Fruit fly (Drosophila melanogaster) whole organism, wandering third instar larva: Measurements from ENCODE around the gene ND-51.

Experiments
- Abd-B ChIP-seq: fragments of >200 bp; optimal IDR thresholded peaks from 2 replicates; lab custom pipeline; 2017; ENCODE audit warnings: missing biosample characterization, missing genetic modification characterization
- CG32264 ChIP-seq: fragments of 200-800 bp; sonication (Bioruptor generic); optimal IDR thresholded peaks from 2 replicates; lab custom pipeline; 2016; ENCODE audit warnings: missing biosample characterization, missing genetic modification characterization
- CG9705 ChIP-seq: fragments of 200-800 bp; sonication (Bioruptor generic); optimal IDR thresholded peaks from 2 replicates; lab custom pipeline; 2018; ENCODE audit warnings: missing biosample characterization, mild to moderate bottlenecking, missing genetic modification characterization
- CrebA ChIP-seq: fragments of 200-800 bp; sonication (Bioruptor generic); optimal IDR thresholded peaks from 2 replicates; lab custom pipeline; 2016; ENCODE audit warnings: missing biosample characterization, mild to moderate bottlenecking, missing genetic modification characterization, borderline replicate concordance
- Dfd ChIP-seq: fragments of >200 bp; optimal IDR thresholded peaks from 2 replicates; lab custom pipeline; 2017; ENCODE audit warnings: missing biosample characterization, missing genetic modification characterization
- Dif ChIP-seq: fragments of 200-275, 200-300 bp; sonication (Bioruptor generic); optimal IDR thresholded peaks from 2 replicates; lab custom pipeline; 2018; ENCODE audit warnings: missing biosample characterization, missing genetic modification characterization; ENCODE audit not compliant: partially characterized antibody
- GATAd ChIP-seq: sonication (Bioruptor generic); optimal IDR thresholded peaks from 2 replicates; lab custom pipeline; 2016; ENCODE audit warnings: missing biosample characterization, missing genetic modification characterization
- HLH106 ChIP-seq: fragments of 200-800 bp; optimal IDR thresholded peaks from 3 replicates; lab custom pipeline; 2019; ENCODE audit warnings: missing biosample characterization, mild to moderate bottlenecking, missing genetic modification characterization, moderate library complexity
- Hnf4 ChIP-seq: fragments of 200-800 bp; sonication (Bioruptor generic); optimal IDR thresholded peaks from 2 replicates; lab custom pipeline; 2016; ENCODE audit warnings: missing biosample characterization, mild to moderate bottlenecking, missing genetic modification characterization
- Hr78 ChIP-seq: fragments of >200 bp; optimal IDR thresholded peaks from 2 replicates; lab custom pipeline; 2017; ENCODE audit warnings: missing biosample characterization, missing genetic modification characterization
- Hr83 ChIP-seq: fragments of 200-300 bp; sonication (Bioruptor generic); optimal IDR thresholded peaks from 2 replicates; lab custom pipeline; 2016; ENCODE audit warnings: missing biosample characterization, mild to moderate bottlenecking, missing genetic modification characterization, moderate library complexity; ENCODE audit not compliant: poor library complexity, severe bottlenecking
- Jra ChIP-seq: sonication (Bioruptor generic); optimal IDR thresholded peaks from 2 replicates; lab custom pipeline; 2016; ENCODE audit warnings: missing biosample characterization, missing genetic modification characterization
- Mio ChIP-seq: sonication (Bioruptor generic); optimal IDR thresholded peaks from 2 replicates; lab custom pipeline; 2016; ENCODE audit warnings: missing biosample characterization, missing genetic modification characterization
- Myc ChIP-seq: fragments of >200 bp; optimal IDR thresholded peaks from 2 replicates; lab custom pipeline; 2017
- N ChIP-seq: fragments of >200 bp; optimal IDR thresholded peaks from 2 replicates; lab custom pipeline; 2018; ENCODE audit warnings: missing biosample characterization, missing external identifiers, missing genetic modification characterization
- OdsH ChIP-seq: fragments of 200-800 bp; sonication (Bioruptor generic); optimal IDR thresholded peaks from 2 replicates; lab custom pipeline; 2016; ENCODE audit warnings: missing biosample characterization, mild to moderate bottlenecking, missing genetic modification characterization
- Rel ChIP-seq, 2 experiments: fragments of 200-800 bp; sonication (Bioruptor generic) in 1 of 2; optimal IDR thresholded peaks; 2 replicates in 1 of 2; 3 replicates in 1 of 2; lab custom pipeline; 2016 to 2019; ENCODE audit warnings: mild to moderate bottlenecking in 2 of 2, missing biosample characterization in 2 of 2, missing genetic modification characterization in 2 of 2, moderate library complexity in 1 of 2
- Sp1 ChIP-seq: fragments of 200-800 bp; sonication (Bioruptor generic); optimal IDR thresholded peaks from 3 replicates; lab custom pipeline; 2019; ENCODE audit warnings: missing biosample characterization, mild to moderate bottlenecking, missing genetic modification characterization, moderate library complexity
- Vsx2 ChIP-seq: fragments of 200-300, 225-300 bp; sonication (Bioruptor generic); optimal IDR thresholded peaks from 2 replicates; lab custom pipeline; 2018; ENCODE audit warnings: missing biosample characterization, missing genetic modification characterization; ENCODE audit not compliant: partially characterized antibody
- br ChIP-seq: fragments of 200-800 bp; sonication (Bioruptor generic); optimal IDR thresholded peaks from 2 replicates; lab custom pipeline; 2016; ENCODE audit warnings: missing biosample characterization, missing genetic modification characterization
- brk ChIP-seq: fragments of 200-800 bp; sonication (Bioruptor generic); optimal IDR thresholded peaks from 2 replicates; lab custom pipeline; 2016; ENCODE audit warnings: missing biosample characterization, mild to moderate bottlenecking, missing genetic modification characterization
- dl ChIP-seq, 2 experiments: fragments of 175-275, 200-275 bp in 1 of 2; fragments of 200-275 bp in 1 of 2; sonication (Bioruptor generic); optimal IDR thresholded peaks; lab custom pipeline; 2018; ENCODE audit warnings: mild to moderate bottlenecking in 2 of 2, missing biosample characterization in 2 of 2, missing genetic modification characterization in 2 of 2, moderate library complexity in 2 of 2; ENCODE audit not compliant: partially characterized antibody in 2 of 2, insufficient read depth in 1 of 2
- dmrt93B ChIP-seq: fragments of 200-800 bp; sonication (Bioruptor generic); optimal IDR thresholded peaks from 2 replicates; lab custom pipeline; 2018; ENCODE audit warnings: missing biosample characterization, mild to moderate bottlenecking, missing genetic modification characterization
- dsf ChIP-seq: sonication (Bioruptor generic); optimal IDR thresholded peaks from 2 replicates; lab custom pipeline; 2016; ENCODE audit warnings: missing biosample characterization, missing genetic modification characterization, borderline replicate concordance
- ey ChIP-seq: fragments of 200-800 bp; sonication (Bioruptor generic); optimal IDR thresholded peaks from 2 replicates; lab custom pipeline; 2016; ENCODE audit warnings: missing biosample characterization, missing genetic modification characterization
- foxo ChIP-seq, 2 experiments: fragments of 200-800 bp; sonication (Bioruptor generic); optimal IDR thresholded peaks; 2 replicates in 1 of 2; 3 replicates in 1 of 2; lab custom pipeline; 2016 to 2017; ENCODE audit warnings: missing biosample characterization in 2 of 2, missing genetic modification characterization in 2 of 2
- fru ChIP-seq: fragments of 200-800 bp; sonication (Bioruptor generic); optimal IDR thresholded peaks from 3 replicates; lab custom pipeline; 2016; ENCODE audit warnings: missing biosample characterization, mild to moderate bottlenecking, missing genetic modification characterization
- h ChIP-seq: fragments of 200-800 bp; sonication (Bioruptor generic); optimal IDR thresholded peaks from 3 replicates; lab custom pipeline; 2016; ENCODE audit warnings: missing biosample characterization, mild to moderate bottlenecking, missing genetic modification characterization
- jim ChIP-seq: fragments of 175-275, 200-325 bp; sonication (Bioruptor generic); optimal IDR thresholded peaks from 2 replicates; lab custom pipeline; 2016; ENCODE audit warnings: missing biosample characterization, mild to moderate bottlenecking, missing genetic modification characterization
- lola ChIP-seq: fragments of >200 bp; optimal IDR thresholded peaks from 2 replicates; lab custom pipeline; 2017; ENCODE audit warnings: missing biosample characterization, missing genetic modification characterization
- pan ChIP-seq: fragments of >200 bp; optimal IDR thresholded peaks from 2 replicates; lab custom pipeline; 2017
- psq ChIP-seq: fragments of 200-800 bp; sonication (Bioruptor generic); optimal IDR thresholded peaks from 3 replicates; lab custom pipeline; 2017; ENCODE audit warnings: missing biosample characterization, mild to moderate bottlenecking, missing genetic modification characterization, moderate library complexity
- rgr ChIP-seq: fragments of 200-800 bp; sonication (Bioruptor generic); optimal IDR thresholded peaks from 3 replicates; lab custom pipeline; 2016; ENCODE audit warnings: missing biosample characterization, mild to moderate bottlenecking, missing genetic modification characterization
- sage ChIP-seq: fragments of 200-800 bp; sonication (Bioruptor generic); optimal IDR thresholded peaks from 2 replicates; lab custom pipeline; 2016; ENCODE audit warnings: missing biosample characterization, mild to moderate bottlenecking, missing genetic modification characterization
- sv ChIP-seq: fragments of 200-800 bp; sonication (Bioruptor generic); optimal IDR thresholded peaks from 3 replicates; lab custom pipeline; 2016; ENCODE audit warnings: missing biosample characterization, missing genetic modification characterization
- tai ChIP-seq: sonication (Bioruptor generic); optimal IDR thresholded peaks from 2 replicates; lab custom pipeline; 2016; ENCODE audit warnings: missing biosample characterization, missing genetic modification characterization
- usp ChIP-seq: fragments of >200 bp; optimal IDR thresholded peaks from 2 replicates; lab custom pipeline; 2017; ENCODE audit warnings: missing biosample characterization, missing genetic modification characterization
- woc ChIP-seq: sonication (Bioruptor generic); optimal IDR thresholded peaks from 2 replicates; lab custom pipeline; 2016; ENCODE audit warnings: missing biosample characterization, mild to moderate bottlenecking, missing genetic modification characterization

The ND-51 gene

DNA sequence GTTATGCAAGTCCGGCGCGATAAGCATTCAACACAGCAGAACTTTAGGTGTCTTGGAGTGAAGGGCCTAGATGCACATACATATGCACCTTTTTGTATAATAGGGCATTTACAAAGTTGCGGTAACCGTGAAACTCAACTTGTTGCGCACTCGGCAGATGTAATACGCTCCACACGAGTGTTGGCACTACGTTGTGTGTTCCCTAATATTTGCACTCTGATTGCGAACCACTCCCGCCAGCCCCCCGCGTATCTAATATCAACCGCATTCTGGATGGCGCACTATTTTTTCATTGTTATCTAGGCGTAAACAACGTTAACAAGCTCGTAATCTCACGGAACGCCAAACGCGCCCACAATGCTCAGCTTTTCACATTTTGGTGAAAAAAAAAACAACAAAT lies 17.8 kb upstream of the ND-51 start:
- TF ChIP-seq Rel (GFP tag; optimal IDR thresholded peaks at IDR 0.05; lab: Kevin White, UChicago) (no peak), Rel (tag; optimal IDR thresholded peaks at IDR 0.05; lab: Kevin White, UChicago) (peak; percentile 11), OdsH (GFP tag; lab: Kevin White, UChicago) (no peak), CG32264 (GFP tag; lab: Kevin White, UChicago) (no peak)

dm6 chr2L:6078757-6079351 lies 16.3 kb upstream of the ND-51 start:
- TF ChIP-seq fru (GFP tag; lab: Kevin White, UChicago) (no peak), dsf (GFP tag; lab: Kevin White, UChicago) (no peak), GATAd (GFP tag; lab: Kevin White, UChicago) (no peak), Sp1 (GFP tag; lab: Kevin White, UChicago) (peak; percentile 23), Jra (GFP tag; lab: Kevin White, UChicago) (no peak), usp (GFP tag; lab: Kevin White, UChicago) (no peak), Rel (GFP tag; optimal IDR thresholded peaks at IDR 0.05; lab: Kevin White, UChicago) (no peak), Rel (tag; optimal IDR thresholded peaks at IDR 0.05; lab: Kevin White, UChicago) (peak; percentile 17), dl (GFP tag; optimal IDR thresholded peaks at IDR 0.05; lab: Kevin White, UChicago; ENCODE audit: insufficient read depth in 1 of 2, partially characterized antibody in 2 of 2) (peak; percentile 0 to 19), h (peak; percentile 31), pan (lab: Kevin White, UChicago) (no peak), dmrt93B (GFP tag; lab: Kevin White, UChicago) (no peak), CrebA (no peak), Abd-B (GFP tag; lab: Kevin White, UChicago) (no peak), jim (no peak), sv (GFP tag; lab: Kevin White, UChicago) (no peak), Mio (GFP tag; lab: Kevin White, UChicago) (no peak), Myc (lab: Kevin White, UChicago) (no peak), brk (no peak), Hnf4 (GFP tag; lab: Kevin White, UChicago) (no peak), N (GFP tag; lab: Kevin White, UChicago) (no peak), woc (GFP tag; lab: Kevin White, UChicago) (no peak), rgr (GFP tag; lab: Kevin White, UChicago) (no peak), Dfd (no peak), br (GFP tag; lab: Kevin White, UChicago) (no peak), OdsH (GFP tag; lab: Kevin White, UChicago) (no peak), CG9705 (GFP tag; lab: Kevin White, UChicago) (no peak), lola (GFP tag; lab: Kevin White, UChicago) (no peak), sage (no peak), Hr83 (GFP tag; lab: Kevin White, UChicago) (no peak), tai (GFP tag; lab: Kevin White, UChicago) (peak; percentile 95), HLH106 (no peak), psq (GFP tag; lab: Kevin White, UChicago) (peak; percentile 57), Hr78 (GFP tag; lab: Kevin White, UChicago) (no peak), ey (no peak), CG32264 (GFP tag; lab: Kevin White, UChicago) (no peak), Vsx2 (no peak), Dif (GFP tag; lab: Kevin White, UChicago) (peak; percentile 30), foxo (GFP tag; optimal IDR thresholded peaks at IDR 0.05; lab: Kevin White, UChicago) (no peak)

DNA sequence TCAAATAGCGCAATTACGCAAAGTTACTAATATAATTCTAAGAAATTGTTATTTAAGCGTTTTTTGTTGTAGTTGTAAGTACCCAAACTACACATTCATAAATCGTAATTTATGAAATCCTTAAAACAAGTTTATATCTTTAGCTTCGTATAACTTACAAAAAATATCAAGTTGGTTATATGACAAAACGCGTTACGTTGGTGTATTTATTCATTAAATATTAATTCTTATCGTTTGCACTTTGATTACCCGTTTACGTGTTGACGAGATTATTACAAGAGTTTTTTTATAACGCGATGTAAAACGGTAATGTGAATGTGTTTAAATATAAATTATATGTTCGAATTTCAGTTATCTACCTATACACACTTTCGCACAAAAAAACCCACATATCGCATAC lies 15.1 kb upstream of the ND-51 start:
- TF ChIP-seq br (GFP tag; lab: Kevin White, UChicago) (no peak), Rel (GFP tag; optimal IDR thresholded peaks at IDR 0.05; lab: Kevin White, UChicago) (no peak), Rel (tag; optimal IDR thresholded peaks at IDR 0.05; lab: Kevin White, UChicago) (no peak), Hnf4 (GFP tag; lab: Kevin White, UChicago) (no peak), CrebA (no peak), Dfd (no peak), lola (GFP tag; lab: Kevin White, UChicago) (no peak)
